Fruit fly (Drosophila melanogaster) whole organism, embryonic: ENCODE results near the gene Cpr73D.

Experiments used
- Adf1 ChIP-seq: fragments of 200-800 bp; sonication (Bioruptor generic); IDR thresholded peaks from 2 replicates; pipeline ENCODE4 v1.3.6; 2022; ENCODE audit warnings: missing biosample characterization, missing genetic modification characterization
- CG10565 ChIP-seq: fragments of 200-800 bp; sonication (Bioruptor generic); optimal IDR thresholded peaks from 3 replicates; lab custom pipeline; 2016; ENCODE audit warnings: missing biosample characterization, mild to moderate bottlenecking, missing genetic modification characterization
- CG11093 ChIP-seq: fragments of 200-800 bp; sonication (Bioruptor generic); IDR thresholded peaks from 3 replicates; pipeline ENCODE4 v1.3.6; 2022; ENCODE audit warnings: missing biosample characterization, missing genetic modification characterization
- CG12942 ChIP-seq: fragments of 200-800 bp; sonication (Bioruptor generic); optimal IDR thresholded peaks from 3 replicates; lab custom pipeline; 2016; ENCODE audit warnings: missing biosample characterization, missing genetic modification characterization
- CG14441 ChIP-seq: fragments of 200-800 bp; sonication (Bioruptor generic); IDR thresholded peaks from 2 replicates; pipeline ENCODE4 v1.3.6; 2022; ENCODE audit warnings: missing biosample characterization, missing genetic modification characterization
- CG14710 ChIP-seq: fragments of 200-800 bp; sonication (Bioruptor generic); optimal IDR thresholded peaks from 3 replicates; lab custom pipeline; 2019; ENCODE audit warnings: missing biosample characterization, mild to moderate bottlenecking, missing genetic modification characterization, moderate library complexity
- CG15269 ChIP-seq: fragments of 200-800 bp; sonication (Bioruptor generic); optimal IDR thresholded peaks from 2 replicates; lab custom pipeline; 2018; ENCODE audit warnings: missing biosample characterization, mild to moderate bottlenecking, missing genetic modification characterization, moderate library complexity
- CG2199 ChIP-seq: fragments of 200-800 bp; sonication (Bioruptor generic); IDR thresholded peaks from 3 replicates; pipeline ENCODE4 v1.3.6; 2022; ENCODE audit warnings: missing biosample characterization, missing genetic modification characterization
- CG31441 ChIP-seq: fragments of 200-800 bp; sonication (Bioruptor generic); IDR thresholded peaks from 2 replicates; pipeline ENCODE4 v1.3.6; 2022; ENCODE audit warnings: missing biosample characterization, missing genetic modification characterization
- CG5245 ChIP-seq: fragments of 200-800 bp; sonication (Bioruptor generic); optimal IDR thresholded peaks from 3 replicates; lab custom pipeline; 2016; ENCODE audit warnings: missing biosample characterization, missing genetic modification characterization
- CG8281 ChIP-seq: fragments of 200-800 bp; sonication (Bioruptor generic); optimal IDR thresholded peaks from 2 replicates; lab custom pipeline; 2018; ENCODE audit warnings: missing biosample characterization, mild to moderate bottlenecking, missing genetic modification characterization, moderate library complexity
- CG8765 ChIP-seq: fragments of 200-800 bp; sonication (Bioruptor generic); IDR thresholded peaks from 2 replicates; pipeline ENCODE4 v1.3.6; 2022; ENCODE audit warnings: missing biosample characterization, missing genetic modification characterization
- CG8924 ChIP-seq: fragments of 200-800 bp; optimal IDR thresholded peaks from 3 replicates; lab custom pipeline; 2019; ENCODE audit warnings: missing biosample characterization, mild to moderate bottlenecking, missing genetic modification characterization, moderate library complexity
- CG9609 ChIP-seq: fragments of 200-800 bp; sonication (Bioruptor generic); optimal IDR thresholded peaks from 3 replicates; lab custom pipeline; 2016; ENCODE audit warnings: missing biosample characterization, missing genetic modification characterization
- Deaf1 ChIP-seq: fragments of 200-800 bp; optimal IDR thresholded peaks from 3 replicates; lab custom pipeline; 2019; ENCODE audit warnings: missing biosample characterization, mild to moderate bottlenecking, missing genetic modification characterization, moderate library complexity
- ERR ChIP-seq: fragments of 200-800 bp; sonication (Bioruptor generic); optimal IDR thresholded peaks from 2 replicates; lab custom pipeline; 2016; ENCODE audit warnings: missing biosample characterization, missing genetic modification characterization
- Hr78 ChIP-seq, 2 experiments: fragments of 200-800 bp in 1 of 2; fragments of >200 bp in 1 of 2; sonication (Bioruptor generic) in 1 of 2; optimal IDR thresholded peaks; 2 replicates each; lab custom pipeline; 2017 to 2019; ENCODE audit warnings: missing biosample characterization in 2 of 2, missing genetic modification characterization in 2 of 2, mild to moderate bottlenecking in 1 of 2, moderate library complexity in 1 of 2
- Max ChIP-seq: fragments of 200-800 bp; sonication (Bioruptor generic); optimal IDR thresholded peaks from 2 replicates; lab custom pipeline; 2016; ENCODE audit warnings: missing biosample characterization, mild to moderate bottlenecking, missing genetic modification characterization
- Med ChIP-seq: fragments of 200-800 bp; sonication (Bioruptor generic); peaks from one replicate; lab custom pipeline; 2016; ENCODE audit warnings: missing biosample characterization, missing genetic modification characterization, mild to moderate bottlenecking, inconsistent platforms, moderate library complexity
- Meics ChIP-seq: fragments of 200-800 bp; sonication (Bioruptor generic); optimal IDR thresholded peaks from 2 replicates; lab custom pipeline; 2017; ENCODE audit warnings: missing biosample characterization, mild to moderate bottlenecking, missing genetic modification characterization
- NC2β ChIP-seq: fragments of 200-800 bp; sonication (Bioruptor generic); optimal IDR thresholded peaks from 2 replicates; lab custom pipeline; 2016; ENCODE audit warnings: missing biosample characterization, missing genetic modification characterization
- Neu2 ChIP-seq: fragments of 200-800 bp; sonication (Bioruptor generic); optimal IDR thresholded peaks from 3 replicates; lab custom pipeline; 2016; ENCODE audit warnings: missing biosample characterization, missing genetic modification characterization, borderline replicate concordance
- Vsx1 ChIP-seq: fragments of 200-800 bp; sonication (Bioruptor generic); optimal IDR thresholded peaks from 2 replicates; lab custom pipeline; 2017; ENCODE audit warnings: missing biosample characterization, mild to moderate bottlenecking, missing genetic modification characterization, missing genetic modification reagents
- ara ChIP-seq: fragments of 200-800 bp; sonication (Bioruptor generic); IDR thresholded peaks from 2 replicates; pipeline ENCODE4 v1.3.6; 2022; ENCODE audit warnings: missing biosample characterization, missing genetic modification characterization
- chinmo ChIP-seq: fragments of 200-800 bp; sonication (Bioruptor generic); IDR thresholded peaks from 4 replicates; pipeline ENCODE4 v1.3.6; 2022; ENCODE audit warnings: missing biosample characterization, missing genetic modification characterization; ENCODE audit not compliant: partially characterized antibody
- chm ChIP-seq: fragments of 200-800 bp; sonication (Bioruptor generic); IDR thresholded peaks from 2 replicates; pipeline ENCODE4 v1.3.6; 2022; ENCODE audit warnings: missing biosample characterization, missing genetic modification characterization
- ci ChIP-seq: fragments of 200-800 bp; sonication (Bioruptor generic); IDR thresholded peaks from 3 replicates; pipeline ENCODE4 v1.3.6; 2022; ENCODE audit warnings: missing biosample characterization, missing genetic modification characterization
- corto ChIP-seq: fragments of 200-800 bp; sonication (Bioruptor generic); optimal IDR thresholded peaks from 2 replicates; lab custom pipeline; 2016; ENCODE audit warnings: missing biosample characterization, mild to moderate bottlenecking, missing genetic modification characterization, moderate library complexity
- eve ChIP-seq, 2 experiments: fragments of >200 bp; optimal IDR thresholded peaks; 2 replicates each; lab custom pipeline; 2017; ENCODE audit warnings: missing biosample characterization in 2 of 2, missing genetic modification characterization in 2 of 2
- fd96Cb ChIP-seq: fragments of 200-800 bp; sonication (Bioruptor generic); optimal IDR thresholded peaks from 2 replicates; lab custom pipeline; 2018; ENCODE audit warnings: missing biosample characterization, mild to moderate bottlenecking, missing genetic modification characterization, moderate library complexity
- ftz-f1 ChIP-seq: fragments of 200-800 bp; sonication (Bioruptor generic); optimal IDR thresholded peaks from 2 replicates; lab custom pipeline; 2016; ENCODE audit warnings: missing biosample characterization, missing genetic modification characterization
- gce ChIP-seq: fragments of 200-800 bp; sonication (Bioruptor generic); IDR thresholded peaks from 3 replicates; pipeline ENCODE4 v1.3.6; 2022; ENCODE audit warnings: missing biosample characterization, missing genetic modification characterization
- gem ChIP-seq: fragments of 200-800 bp; sonication (Bioruptor generic); optimal IDR thresholded peaks from 2 replicates; lab custom pipeline; 2019; ENCODE audit warnings: missing biosample characterization, mild to moderate bottlenecking, missing genetic modification characterization, moderate library complexity
- gsb-n ChIP-seq: fragments of 200-800 bp; sonication (Bioruptor generic); optimal IDR thresholded peaks from 3 replicates; lab custom pipeline; 2018; ENCODE audit warnings: missing biosample characterization, mild to moderate bottlenecking, missing genetic modification characterization
- kni ChIP-seq: fragments of 200-800 bp; sonication (Bioruptor generic); optimal IDR thresholded peaks from 3 replicates; lab custom pipeline; 2017; ENCODE audit warnings: mild to moderate bottlenecking, missing biosample characterization, missing genetic modification reagents, missing genetic modification characterization
- nmo ChIP-seq: fragments of 200-800 bp; sonication (Bioruptor generic); optimal IDR thresholded peaks from 2 replicates; lab custom pipeline; 2018; ENCODE audit warnings: missing biosample characterization, mild to moderate bottlenecking, missing genetic modification characterization, moderate library complexity
- pan ChIP-seq, 4 experiments: fragments of >200 bp in 3 of 4; fragments of 200-800 bp in 1 of 4; sonication (Bioruptor generic) in 1 of 4; optimal IDR thresholded peaks in 3 of 4; IDR thresholded peaks in 1 of 4; 2 replicates each; pipeline versions ENCODE4 v1.3.6 to Lab custom; 2017 to 2022; ENCODE audit warnings: missing biosample characterization in 2 of 4, missing genetic modification characterization in 2 of 4, mixed read lengths in 1 of 4
- peb ChIP-seq: fragments of 200-800 bp; sonication (Bioruptor generic); IDR thresholded peaks from 2 replicates; pipeline ENCODE4 v1.3.6; 2022; ENCODE audit warnings: missing biosample characterization, missing genetic modification characterization
- prd ChIP-seq, 3 experiments: fragments of >200 bp in 2 of 3; fragments of 200-800 bp in 1 of 3; sonication (Bioruptor generic) in 1 of 3; optimal IDR thresholded peaks in 2 of 3; IDR thresholded peaks in 1 of 3; 2 replicates in 2 of 3; 3 replicates in 1 of 3; pipeline versions ENCODE4 v1.3.6 to Lab custom; 2017 to 2022; ENCODE audit warnings: missing biosample characterization in 1 of 3, missing genetic modification characterization in 1 of 3
- rib ChIP-seq: fragments of 200-800 bp; sonication (Bioruptor generic); IDR thresholded peaks from 2 replicates; pipeline ENCODE4 v1.3.6; 2022; ENCODE audit warnings: missing biosample characterization, missing genetic modification characterization
- sens ChIP-seq: fragments of 200-800 bp; sonication (Bioruptor generic); peaks from one replicate; lab custom pipeline; 2016; ENCODE audit warnings: missing biosample characterization, missing genetic modification characterization
- slp2 ChIP-seq: fragments of 200-800 bp; sonication (Bioruptor generic); optimal IDR thresholded peaks from 2 replicates; lab custom pipeline; 2016; ENCODE audit warnings: missing biosample characterization, missing genetic modification characterization
- sqz ChIP-seq: fragments of 200-800 bp; sonication (Bioruptor generic); optimal IDR thresholded peaks from 3 replicates; lab custom pipeline; 2018; ENCODE audit warnings: missing biosample characterization, mild to moderate bottlenecking, missing genetic modification characterization
- sug ChIP-seq: fragments of 200-800 bp; optimal IDR thresholded peaks from 2 replicates; lab custom pipeline; 2019; ENCODE audit warnings: missing biosample characterization, mild to moderate bottlenecking, missing genetic modification characterization, moderate library complexity
- tll ChIP-seq, 2 experiments: fragments of 200-800 bp in 1 of 2; fragments of >200 bp in 1 of 2; sonication (Bioruptor generic) in 1 of 2; optimal IDR thresholded peaks; 2 replicates each; lab custom pipeline; 2017 to 2019; ENCODE audit warnings: missing biosample characterization in 2 of 2, missing genetic modification characterization in 2 of 2, mild to moderate bottlenecking in 1 of 2, moderate library complexity in 1 of 2
- twi ChIP-seq: fragments of 200-800 bp; optimal IDR thresholded peaks from 2 replicates; lab custom pipeline; 2019; ENCODE audit warnings: missing biosample characterization, mild to moderate bottlenecking, missing genetic modification characterization, moderate library complexity
- vvl ChIP-seq: fragments of 200-800 bp; sonication (Bioruptor generic); IDR thresholded peaks from 2 replicates; pipeline ENCODE4 v1.3.6; 2022; ENCODE audit warnings: missing biosample characterization, missing genetic modification characterization

The Cpr73D gene

DNA sequence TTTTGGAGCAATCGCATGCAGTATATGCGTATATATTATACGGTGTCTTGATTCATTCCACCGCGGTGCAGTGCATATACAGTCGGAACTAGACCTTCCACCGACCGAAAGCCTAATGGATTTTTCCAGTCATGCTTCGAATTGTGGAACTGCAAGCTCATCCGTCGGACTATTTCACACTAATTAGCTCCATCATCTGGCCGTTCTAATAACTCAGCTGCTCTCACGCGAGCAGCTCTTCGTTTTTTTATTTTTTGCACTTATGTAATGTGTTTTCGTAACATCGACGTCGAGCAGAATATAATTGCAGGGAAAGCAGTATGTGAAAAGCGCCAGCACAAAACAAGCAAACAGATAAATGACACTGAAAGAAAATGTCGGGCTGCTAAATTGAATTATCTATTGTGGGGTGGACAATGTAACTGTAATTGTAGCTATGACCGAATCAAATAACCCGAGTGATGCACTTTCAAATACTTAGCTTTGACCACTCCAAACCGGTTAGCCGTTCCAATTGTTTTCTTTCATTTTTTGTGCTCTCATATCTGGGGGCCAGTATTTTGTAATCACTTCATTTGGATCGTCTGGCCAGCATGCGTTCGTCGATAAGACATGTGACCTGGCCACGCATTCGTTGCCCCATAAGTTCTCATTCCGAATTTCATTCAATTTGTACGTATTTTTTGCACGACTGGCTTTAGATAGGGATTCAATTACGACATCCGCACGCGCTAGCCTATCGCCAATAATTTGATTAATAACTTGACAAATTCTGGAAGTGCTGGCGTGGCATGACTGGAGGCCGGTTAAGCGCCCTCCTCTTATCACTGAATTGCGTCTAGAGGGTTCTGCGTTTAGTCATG lies at the start of gene Cpr73D:
Cpr73D (minus strand) TSS at position 156 of the 863 bp plus-strand sequence.
- TF ChIP-seq vvl, result no peak
- no peak for TF ChIP-seq corto
- TF ChIP-seq rib (GFP tag; lab: Robert Waterston, UW), result no peak
- TF ChIP-seq gem (tag; lab: Kevin White, UChicago), result peak; percentile 55
- TF ChIP-seq CG2199 (GFP tag; lab: Robert Waterston, UW), result peak; percentile 92; the same call in 2 of the 3 replicates
- peak; percentile 57 for TF ChIP-seq Vsx1
- peak in 1 of 2 experiments; percentile 10 for TF ChIP-seq Hr78 (GFP tag; optimal IDR thresholded peaks at IDR 0.05; lab: Kevin White, UChicago)
- TF ChIP-seq prd (optimal IDR thresholded peaks at IDR 0.05; lab: Kevin White, UChicago), result no peak
- TF ChIP-seq prd (GFP tag; IDR thresholded peaks at IDR 0.05; lab: Robert Waterston, UW), result peak; percentile 30; the same call in 1 of the 3 replicates
- no peak for TF ChIP-seq CG11093 (GFP tag; lab: Robert Waterston, UW)
- 0 out of 4 replicates have a peak, but pooled peaks have one; percentile 1 for TF ChIP-seq chinmo (GFP tag; lab: Robert Waterston, UW)
- peak; percentile 69 for TF ChIP-seq Med
- TF ChIP-seq twi (tag; lab: Kevin White, UChicago), result no peak
- TF ChIP-seq nmo (GFP tag; lab: Kevin White, UChicago), result no peak
- no peak for TF ChIP-seq Neu2
- no peak for TF ChIP-seq CG14441
- TF ChIP-seq ftz-f1, result no peak
- no peak for TF ChIP-seq CG8765 (GFP tag; lab: Robert Waterston, UW)
- no peak for TF ChIP-seq CG10565
- no peak for TF ChIP-seq gce (GFP tag; lab: Robert Waterston, UW)
- no peak for TF ChIP-seq NC2β
- TF ChIP-seq fd96Cb, result no peak
- no peak for TF ChIP-seq sug (tag; lab: Kevin White, UChicago)
- TF ChIP-seq peb (GFP tag; lab: Robert Waterston, UW), result no peak
- TF ChIP-seq sqz (GFP tag; lab: Kevin White, UChicago), result no peak
- no peak for TF ChIP-seq pan (optimal IDR thresholded peaks at IDR 0.05; lab: Kevin White, UChicago)
- peak in 1 of 2 experiments; percentile 7 for TF ChIP-seq pan (GFP tag; optimal IDR thresholded peaks at IDR 0.05 in 1 of 2, IDR thresholded peaks at IDR 0.05 in 1 of 2)
- no peak for TF ChIP-seq kni
- no peak for TF ChIP-seq ara (GFP tag; lab: Robert Waterston, UW)
- no peak for TF ChIP-seq Deaf1
- no peak for TF ChIP-seq CG8924 (tag; lab: Kevin White, UChicago)
- 0 out of 3 replicates have a peak, but pooled peaks have one; percentile 36 for TF ChIP-seq ci (GFP tag; lab: Robert Waterston, UW)
- no peak for TF ChIP-seq tll (GFP tag; optimal IDR thresholded peaks at IDR 0.05; lab: Kevin White, UChicago)
- 0 out of 2 replicates have a peak, but pooled peaks have one; percentile 4 for TF ChIP-seq Adf1 (GFP tag; lab: Robert Waterston, UW)
- no peak for TF ChIP-seq CG9609 (GFP tag; lab: Kevin White, UChicago)
- TF ChIP-seq CG8281 (tag; lab: Kevin White, UChicago), result no peak
- TF ChIP-seq ERR (GFP tag; lab: Kevin White, UChicago), result no peak
- TF ChIP-seq CG12942 (GFP tag; lab: Kevin White, UChicago), result no peak
- TF ChIP-seq chm, result 0 out of 2 replicates have a peak, but pooled peaks have one; percentile 15
- TF ChIP-seq CG31441, result no peak
- peak in 1 of 2 experiments; percentile 70 for TF ChIP-seq eve (GFP tag; optimal IDR thresholded peaks at IDR 0.05; lab: Kevin White, UChicago)
- TF ChIP-seq CG14710, result no peak
- no peak for TF ChIP-seq gsb-n (tag; lab: Kevin White, UChicago)
- no peak for TF ChIP-seq slp2 (GFP tag; lab: Kevin White, UChicago)
- no peak for TF ChIP-seq CG15269
- peak; percentile 70 for TF ChIP-seq sens (GFP tag; lab: Kevin White, UChicago)
- TF ChIP-seq Max (GFP tag; lab: Kevin White, UChicago), result no peak
- no peak for TF ChIP-seq Meics (GFP tag; lab: Kevin White, UChicago)
- no peak for TF ChIP-seq CG5245 (GFP tag; lab: Kevin White, UChicago)
